Fruit fly (Drosophila melanogaster): Measurements from ENCODE around the gene CG1486.

Gene CG1486

DNA sequence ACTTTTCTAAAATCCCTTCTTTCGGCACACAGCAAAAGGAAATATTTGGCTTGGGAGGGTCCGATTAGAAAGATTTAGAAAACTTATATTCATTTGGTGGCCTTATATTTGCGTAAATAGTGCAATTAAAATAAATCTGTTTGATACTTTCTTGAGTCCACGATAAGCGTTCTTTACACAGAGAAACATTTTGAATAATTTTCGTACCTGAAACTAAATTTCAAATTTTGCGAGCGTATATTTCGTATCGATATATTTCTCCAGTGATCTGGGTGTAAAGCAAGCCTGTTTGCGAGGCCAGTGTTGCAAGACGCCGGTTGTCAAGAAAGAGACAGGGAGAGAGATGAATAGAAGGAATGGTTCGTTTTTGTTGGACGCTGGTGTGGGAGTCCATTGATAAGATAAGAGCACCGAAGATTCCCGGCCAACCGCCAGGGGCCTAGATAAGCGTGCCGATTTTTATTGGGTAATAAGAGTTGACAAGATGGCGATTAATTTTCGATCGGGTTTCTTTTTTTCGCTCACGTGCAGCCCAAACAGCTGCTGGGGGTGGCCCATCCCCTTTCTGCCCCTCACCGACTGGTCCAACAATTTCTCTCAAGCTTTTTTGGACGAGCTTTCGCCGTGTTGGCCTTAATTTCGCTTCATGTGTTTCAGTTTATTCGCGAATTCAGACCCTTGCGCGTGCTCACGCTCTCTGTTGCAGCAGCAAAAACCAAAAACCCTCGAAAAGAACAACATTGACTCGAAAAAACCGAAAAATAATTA is 50.0 kb downstream of the CG1486 start, which contains the start of gene slgA (continued):
- TF ChIP-seq MBD-R2 (GFP tag; IDR thresholded peaks at IDR 0.05) (peak; percentile 70; the same call in 1 of the 2 replicates), CG1529 (GFP tag; optimal IDR thresholded peaks at IDR 0.05) (no peak), sisA (GFP tag; IDR thresholded peaks at IDR 0.05) (peak; percentile 32; the same call in 1 of the 2 replicates), otp (GFP tag; IDR thresholded peaks at IDR 0.05) (no peak; the same call in 2 of the 3 replicates), Dip3 (GFP tag; optimal IDR thresholded peaks at IDR 0.05) (peak; percentile 47), CG7372 (GFP tag; IDR thresholded peaks at IDR 0.05) (no peak), NfI (GFP tag; optimal IDR thresholded peaks at IDR 0.05) (peak; percentile 58), CG13424 (tag; optimal IDR thresholded peaks at IDR 0.05) (no peak), CG11398 (GFP tag; optimal IDR thresholded peaks at IDR 0.05) (no peak), Hr51 (GFP tag; optimal IDR thresholded peaks at IDR 0.05) (peak in 1 of 2 experiments; percentile 64), CG16863 (GFP tag; optimal IDR thresholded peaks at IDR 0.05) (no peak), CG11696 (GFP tag; IDR thresholded peaks at IDR 0.05) (peak; percentile 87), trem (tag; optimal IDR thresholded peaks at IDR 0.05) (peak; percentile 44), HLH3B (GFP tag; IDR thresholded peaks at IDR 0.05) (0 out of 2 replicates have a peak, but pooled peaks have one; percentile 21), CG6791 (GFP tag; IDR thresholded peaks at IDR 0.05; ENCODE audit: partially characterized antibody) (peak; percentile 78), row (GFP tag; IDR thresholded peaks at IDR 0.05) (peak; percentile 66), CG9727 (GFP tag; optimal IDR thresholded peaks at IDR 0.05) (peak; percentile 40), Neu2 (GFP tag; optimal IDR thresholded peaks at IDR 0.05; ENCODE audit: borderline replicate concordance) (no peak), Dll (GFP tag; IDR thresholded peaks at IDR 0.05; ENCODE audit: partially characterized antibody) (peak; percentile 77), chm (GFP tag; IDR thresholded peaks at IDR 0.05) (no peak), CG17802 (tag; optimal IDR thresholded peaks at IDR 0.05) (peak; percentile 1), CG2129 (GFP tag; IDR thresholded peaks at IDR 0.05; ENCODE audit: partially characterized antibody) (peak; percentile 33; the same call in 1 of the 2 replicates), CG14710 (tag; optimal IDR thresholded peaks at IDR 0.05) (peak; percentile 59), CG2120 (GFP tag; optimal IDR thresholded peaks at IDR 0.05) (peak; percentile 65), CG12744 (GFP tag; optimal IDR thresholded peaks at IDR 0.05) (no peak), Ptx1 (GFP tag; IDR thresholded peaks at IDR 0.05) (peak; percentile 7; the same call in 1 of the 2 replicates), dan (GFP tag; IDR thresholded peaks at IDR 0.05) (no peak), sob (GFP tag; IDR thresholded peaks at IDR 0.05) (peak; percentile 68), gro (GFP tag; optimal IDR thresholded peaks at IDR 0.05) (peak; percentile 18), CG7987 (GFP tag; optimal IDR thresholded peaks at IDR 0.05) (no peak), br (optimal IDR thresholded peaks at IDR 0.05) (no peak), Doc3 (GFP tag; IDR thresholded peaks at IDR 0.05; ENCODE audit: partially characterized antibody) (peak; percentile 52; the same call in 1 of the 3 replicates), CG9437 (GFP tag; optimal IDR thresholded peaks at IDR 0.05) (peak; percentile 2), Ssrp (tag; optimal IDR thresholded peaks at IDR 0.05) (no peak), CG13296 (GFP tag; optimal IDR thresholded peaks at IDR 0.05) (no peak), CG6813 (GFP tag; optimal IDR thresholded peaks at IDR 0.05) (no peak), crp (GFP tag; optimal IDR thresholded peaks at IDR 0.05) (peak in 1 of 2 experiments; percentile 69), tup (GFP tag; optimal IDR thresholded peaks at IDR 0.05) (no peak), Blimp-1 (GFP tag; optimal IDR thresholded peaks at IDR 0.05) (no peak), CG7271 (tag; optimal IDR thresholded peaks at IDR 0.05) (no peak), CG17186 (GFP tag; optimal IDR thresholded peaks at IDR 0.05) (peak; percentile 16), CG10543 (GFP tag; optimal IDR thresholded peaks at IDR 0.05) (peak; percentile 42), ci (GFP tag; IDR thresholded peaks at IDR 0.05) (peak; percentile 49; the same call in 1 of the 3 replicates), fu2 (GFP tag; optimal IDR thresholded peaks at IDR 0.05) (no peak), NC2β (GFP tag; optimal IDR thresholded peaks at IDR 0.05) (peak; percentile 48), zfh2 (GFP tag; optimal IDR thresholded peaks at IDR 0.05) (peak; percentile 53), hkb (optimal IDR thresholded peaks at IDR 0.05) (no peak), hkb (GFP tag; IDR thresholded peaks at IDR 0.05) (no peak), CG16815 (GFP tag; optimal IDR thresholded peaks at IDR 0.05) (peak; percentile 1)
